Worm (Caenorhabditis elegans) whole organism, L4/young adult: ENCODE data around the gene rbmx-2.

Experiments
- W03F9.2 ChIP-seq: fragments of 150-350 bp; optimal IDR thresholded peaks from 2 replicates; lab custom pipeline; 2014; ENCODE audit warnings: missing biosample characterization, missing genetic modification characterization
- dao-5 ChIP-seq: sonication (generic microtip); optimal IDR thresholded peaks from 2 replicates; lab custom pipeline; 2016; ENCODE audit warnings: missing genotype, missing genetic modification characterization, moderate library complexity, missing compliant biosample characterization
- him-1 ChIP-seq: sonication (generic microtip); optimal IDR thresholded peaks from 2 replicates; lab custom pipeline; 2016; ENCODE audit warnings: missing genotype, missing genetic modification reagents, missing genetic modification characterization, missing compliant biosample characterization

The rbmx-2 gene

ce11 chrII:6196875-6197274, at the start of gene rbmx-2, which contains the start of gene C30B5.2:
rbmx-2 (minus strand) TSS chrII:6196948.
C30B5.2 (plus strand) TSS chrII:6197180.
- TF ChIP-seq dao-5 (tag; lab: Kevin White, UChicago), result no peak
- no peak for TF ChIP-seq him-1 (tag; lab: Kevin White, UChicago)
- no peak for TF ChIP-seq W03F9.2 (tag; lab: Kevin White, UChicago)

ce11 chrII:6246054-6246453, 49.3 kb upstream of the rbmx-2 start, which contains the start of gene lelo-1:
lelo-1 (plus strand) TSS chrII:6246354.
- TF ChIP-seq dao-5 (tag; lab: Kevin White, UChicago) (no peak), him-1 (tag; lab: Kevin White, UChicago) (no peak), W03F9.2 (tag; lab: Kevin White, UChicago) (no peak)

ce11 chrII:6245199-6245702, 48.5 kb upstream of the rbmx-2 start, which contains the start of gene blos-4:
blos-4 (plus strand) TSS chrII:6245249.
- no peak for TF ChIP-seq W03F9.2 (tag; lab: Kevin White, UChicago)
- no peak for TF ChIP-seq him-1 (tag; lab: Kevin White, UChicago)
- TF ChIP-seq dao-5 (tag; lab: Kevin White, UChicago), result no peak

- no peak for TF ChIP-seq him-1 (tag; lab: Kevin White, UChicago)
- TF ChIP-seq dao-5 (tag; lab: Kevin White, UChicago), result no peak
- TF ChIP-seq W03F9.2 (tag; lab: Kevin White, UChicago), result no peak
Observed at ce11 chrII:6244171-6244570, 47.4 kb upstream of the rbmx-2 start, which contains the start of gene tat-4. tat-4 (minus strand) TSS chrII:6244287.

ce11 chrII:6241758-6242157, 45.0 kb upstream of the rbmx-2 start, which contains the start of gene T24H7.8:
T24H7.8 (plus strand) TSS chrII:6242058.
- TF ChIP-seq dao-5 (tag; lab: Kevin White, UChicago) (no peak), W03F9.2 (tag; lab: Kevin White, UChicago) (no peak), him-1 (tag; lab: Kevin White, UChicago) (no peak)

- TF ChIP-seq W03F9.2 (tag; lab: Kevin White, UChicago) (no peak), dao-5 (tag; lab: Kevin White, UChicago) (no peak), him-1 (tag; lab: Kevin White, UChicago) (no peak)
Observed at ce11 chrII:6236093-6236945, 39.6 kb upstream of the rbmx-2 start.

ce11 chrII:6235432-6236092, 38.8 kb upstream of the rbmx-2 start, which contains the start of gene T24H7.9:
T24H7.9 (minus strand) TSS chrII:6235505.
- no peak for TF ChIP-seq him-1 (tag; lab: Kevin White, UChicago)
- no peak for TF ChIP-seq dao-5 (tag; lab: Kevin White, UChicago)
- TF ChIP-seq W03F9.2 (tag; lab: Kevin White, UChicago), result no peak

- TF ChIP-seq W03F9.2 (tag; lab: Kevin White, UChicago) (no peak), him-1 (tag; lab: Kevin White, UChicago) (no peak), dao-5 (tag; lab: Kevin White, UChicago) (no peak)
Observed at ce11 chrII:6230116-6230515, 33.4 kb upstream of the rbmx-2 start.

ce11 chrII:6226995-6227394, 30.2 kb upstream of the rbmx-2 start, which contains the start of gene srsy-2:
srsy-2 (minus strand) TSS chrII:6227095.
- no peak for TF ChIP-seq him-1 (tag; lab: Kevin White, UChicago)
- no peak for TF ChIP-seq W03F9.2 (tag; lab: Kevin White, UChicago)
- TF ChIP-seq dao-5 (tag; lab: Kevin White, UChicago), result no peak

- no peak for TF ChIP-seq W03F9.2 (tag; lab: Kevin White, UChicago)
- no peak for TF ChIP-seq dao-5 (tag; lab: Kevin White, UChicago)
- no peak for TF ChIP-seq him-1 (tag; lab: Kevin White, UChicago)
Observed at ce11 chrII:6223755-6224154, 27.0 kb upstream of the rbmx-2 start.

ce11 chrII:6222558-6222957, 25.8 kb upstream of the rbmx-2 start, which contains the start of gene C30B5.6:
C30B5.6 (minus strand) TSS chrII:6222658.
- no peak for TF ChIP-seq him-1 (tag; lab: Kevin White, UChicago)
- TF ChIP-seq dao-5 (tag; lab: Kevin White, UChicago), result no peak
- TF ChIP-seq W03F9.2 (tag; lab: Kevin White, UChicago), result no peak

ce11 chrII:6221470-6221869, 24.7 kb upstream of the rbmx-2 start:
- TF ChIP-seq dao-5 (tag; lab: Kevin White, UChicago), result no peak
- no peak for TF ChIP-seq him-1 (tag; lab: Kevin White, UChicago)
- no peak for TF ChIP-seq W03F9.2 (tag; lab: Kevin White, UChicago)

- TF ChIP-seq W03F9.2 (tag; lab: Kevin White, UChicago) (no peak), dao-5 (tag; lab: Kevin White, UChicago) (no peak), him-1 (tag; lab: Kevin White, UChicago) (no peak)
Observed at ce11 chrII:6219346-6219745, 22.6 kb upstream of the rbmx-2 start, which contains the start of gene mks-2. mks-2 (minus strand) TSS chrII:6219446.
